Fruit fly (Drosophila melanogaster) whole organism, embryonic: ENCODE measurements around the gene ft.

Experiments used
- ATbp ChIP-seq: fragments of 200-800 bp; sonication (Bioruptor generic); optimal IDR thresholded peaks from 2 replicates; lab custom pipeline; 2017; ENCODE audit warnings: missing biosample characterization, mild to moderate bottlenecking, missing genetic modification characterization, missing genetic modification reagents
- Ada2b ChIP-seq: fragments of 200-800 bp; sonication (Bioruptor generic); IDR thresholded peaks from 2 replicates; pipeline ENCODE4 v1.3.6; 2022; ENCODE audit warnings: missing biosample characterization, missing genetic modification characterization
- CG11247 ChIP-seq: fragments of 200-800 bp; sonication (Bioruptor generic); IDR thresholded peaks from 2 replicates; pipeline ENCODE4 v1.3.6; 2022; ENCODE audit warnings: missing biosample characterization, missing genetic modification characterization
- CG13287 ChIP-seq: fragments of 200-800 bp; sonication (Bioruptor generic); IDR thresholded peaks from 2 replicates; pipeline ENCODE4 v1.3.6; 2022; ENCODE audit warnings: missing biosample characterization, missing genetic modification characterization; ENCODE audit not compliant: partially characterized antibody
- CG14965 ChIP-seq: fragments of 200-800 bp; sonication (Bioruptor generic); optimal IDR thresholded peaks from 2 replicates; lab custom pipeline; 2016; ENCODE audit warnings: missing biosample characterization, missing genetic modification characterization, borderline replicate concordance
- CG1603 ChIP-seq: fragments of 200-800 bp; sonication (Bioruptor generic); optimal IDR thresholded peaks from 2 replicates; lab custom pipeline; 2019; ENCODE audit warnings: missing biosample characterization, mild to moderate bottlenecking, missing genetic modification characterization, moderate library complexity
- CG17359 ChIP-seq: fragments of 200-800 bp; sonication (Bioruptor generic); optimal IDR thresholded peaks from 3 replicates; lab custom pipeline; 2018; ENCODE audit warnings: missing biosample characterization, mild to moderate bottlenecking, missing genetic modification characterization, moderate library complexity
- CG17568 ChIP-seq: fragments of 200-800 bp; sonication (Bioruptor generic); optimal IDR thresholded peaks from 2 replicates; lab custom pipeline; 2018; ENCODE audit warnings: missing biosample characterization, mild to moderate bottlenecking, missing genetic modification characterization, moderate library complexity
- CG1832 ChIP-seq: fragments of 200-800 bp; sonication (Bioruptor generic); optimal IDR thresholded peaks from 2 replicates; lab custom pipeline; 2017; ENCODE audit warnings: missing biosample characterization, mild to moderate bottlenecking, missing genetic modification characterization, inconsistent platforms
- CG2678 ChIP-seq: fragments of 200-800 bp; sonication (Bioruptor generic); optimal IDR thresholded peaks from 3 replicates; lab custom pipeline; 2019; ENCODE audit warnings: missing biosample characterization, mild to moderate bottlenecking, missing genetic modification characterization, moderate library complexity
- CG30020 ChIP-seq: fragments of 200-800 bp; optimal IDR thresholded peaks from 2 replicates; lab custom pipeline; 2019; ENCODE audit warnings: missing biosample characterization, mild to moderate bottlenecking, missing genetic modification characterization, moderate library complexity
- CG34224 ChIP-seq: fragments of 200-800 bp; sonication (Bioruptor generic); IDR thresholded peaks from 3 replicates; pipeline ENCODE4 v1.3.6; 2022; ENCODE audit warnings: missing biosample characterization, missing genetic modification characterization; ENCODE audit not compliant: partially characterized antibody
- CG4328 ChIP-seq: fragments of 200-800 bp; sonication (Bioruptor generic); optimal IDR thresholded peaks from 3 replicates; lab custom pipeline; 2017; ENCODE audit warnings: missing biosample characterization, missing genetic modification reagents, missing genetic modification characterization
- CG4617 ChIP-seq: fragments of 200-800 bp; sonication (Bioruptor generic); optimal IDR thresholded peaks from 3 replicates; lab custom pipeline; 2016; ENCODE audit warnings: missing biosample characterization, missing genetic modification characterization, borderline replicate concordance
- CG7839 ChIP-seq: fragments of 200-800 bp; sonication (Bioruptor generic); optimal IDR thresholded peaks from 3 replicates; lab custom pipeline; 2018; ENCODE audit warnings: missing biosample characterization, mild to moderate bottlenecking, missing genetic modification characterization, moderate library complexity
- CG7963 ChIP-seq: fragments of 200-800 bp; sonication (Bioruptor generic); IDR thresholded peaks from 3 replicates; pipeline ENCODE4 v1.3.6; 2022; ENCODE audit warnings: missing biosample characterization, missing genetic modification characterization; ENCODE audit not compliant: partially characterized antibody
- CG8281 ChIP-seq: fragments of 200-800 bp; sonication (Bioruptor generic); optimal IDR thresholded peaks from 2 replicates; lab custom pipeline; 2018; ENCODE audit warnings: missing biosample characterization, mild to moderate bottlenecking, missing genetic modification characterization, moderate library complexity
- CG9797 ChIP-seq: fragments of 200-800 bp; sonication (Bioruptor generic); optimal IDR thresholded peaks from 3 replicates; lab custom pipeline; 2018; ENCODE audit warnings: missing biosample characterization, mild to moderate bottlenecking, missing genetic modification characterization
- CG9876 ChIP-seq: fragments of 200-800 bp; sonication (Bioruptor generic); optimal IDR thresholded peaks from 2 replicates; lab custom pipeline; 2016; ENCODE audit warnings: missing biosample characterization, missing genetic modification characterization
- Dad ChIP-seq: fragments of 200-800 bp; sonication (Bioruptor generic); optimal IDR thresholded peaks from 3 replicates; lab custom pipeline; 2016; ENCODE audit warnings: missing biosample characterization, missing genetic modification characterization
- Dref ChIP-seq: fragments of 200-800 bp; sonication (Bioruptor generic); IDR thresholded peaks from 2 replicates; pipeline ENCODE4 v1.3.6; 2022; ENCODE audit warnings: missing biosample characterization, missing genetic modification characterization
- Ets97D ChIP-seq: fragments of 200-800 bp; sonication (Bioruptor generic); optimal IDR thresholded peaks from 3 replicates; lab custom pipeline; 2016; ENCODE audit warnings: missing biosample characterization, missing genetic modification characterization
- Fer1 ChIP-seq: fragments of 200-800 bp; sonication (Bioruptor generic); optimal IDR thresholded peaks from 2 replicates; lab custom pipeline; 2017; ENCODE audit warnings: missing biosample characterization, mild to moderate bottlenecking, missing genetic modification characterization
- HmgZ ChIP-seq: fragments of 200-800 bp; sonication (Bioruptor generic); optimal IDR thresholded peaks from 2 replicates; lab custom pipeline; 2018; ENCODE audit warnings: missing biosample characterization, mild to moderate bottlenecking, missing genetic modification characterization
- Hmr ChIP-seq: fragments of 200-800 bp; sonication (Bioruptor generic); optimal IDR thresholded peaks from 3 replicates; lab custom pipeline; 2017; ENCODE audit warnings: mild to moderate bottlenecking, missing biosample characterization, missing genetic modification reagents, missing genetic modification characterization
- Hr39 ChIP-seq: fragments of >200 bp; optimal IDR thresholded peaks from 2 replicates; lab custom pipeline; 2017
- Jarid2 ChIP-seq: fragments of 200-800 bp; sonication (Bioruptor generic); optimal IDR thresholded peaks from 3 replicates; lab custom pipeline; 2017; ENCODE audit warnings: mild to moderate bottlenecking, missing biosample characterization, missing genetic modification reagents, missing genetic modification characterization
- MBD-R2 ChIP-seq: fragments of 200-800 bp; sonication (Bioruptor generic); IDR thresholded peaks from 2 replicates; pipeline ENCODE4 v1.3.6; 2022; ENCODE audit warnings: missing biosample characterization, missing genetic modification characterization
- Max ChIP-seq: fragments of 200-800 bp; sonication (Bioruptor generic); optimal IDR thresholded peaks from 2 replicates; lab custom pipeline; 2016; ENCODE audit warnings: missing biosample characterization, mild to moderate bottlenecking, missing genetic modification characterization
- Mrtf ChIP-seq: fragments of 200-800 bp; sonication (Bioruptor generic); IDR thresholded peaks from 3 replicates; pipeline ENCODE4 v1.3.6; 2022; ENCODE audit warnings: missing biosample characterization, missing genetic modification characterization
- Six4 ChIP-seq: fragments of 200-800 bp; sonication (Bioruptor generic); optimal IDR thresholded peaks from 2 replicates; lab custom pipeline; 2016; ENCODE audit warnings: missing biosample characterization, missing genetic modification characterization
- YL-1 ChIP-seq: fragments of 200-800 bp; sonication (Bioruptor generic); optimal IDR thresholded peaks from 3 replicates; lab custom pipeline; 2017; ENCODE audit warnings: missing biosample characterization, mild to moderate bottlenecking, missing genetic modification characterization
- ash1 ChIP-seq: fragments of 200-800 bp; sonication (Bioruptor generic); optimal IDR thresholded peaks from 2 replicates; lab custom pipeline; 2018; ENCODE audit warnings: missing biosample characterization, mild to moderate bottlenecking, missing genetic modification characterization
- bigmax ChIP-seq: fragments of 200-800 bp; sonication (Bioruptor generic); optimal IDR thresholded peaks from 2 replicates; lab custom pipeline; 2018; ENCODE audit warnings: missing biosample characterization, mild to moderate bottlenecking, missing genetic modification characterization
- gcm2 ChIP-seq: fragments of 200-800 bp; sonication (Bioruptor generic); optimal IDR thresholded peaks from 2 replicates; lab custom pipeline; 2016; ENCODE audit warnings: missing biosample characterization, missing genetic modification characterization
- grau ChIP-seq: fragments of 200-800 bp; optimal IDR thresholded peaks from 3 replicates; lab custom pipeline; 2019; ENCODE audit warnings: missing biosample characterization, mild to moderate bottlenecking, missing genetic modification characterization, moderate library complexity
- gro ChIP-seq: fragments of 200-800 bp; sonication (Bioruptor generic); optimal IDR thresholded peaks from 2 replicates; lab custom pipeline; 2016; ENCODE audit warnings: missing biosample characterization, missing genetic modification characterization
- lbe ChIP-seq: fragments of 200-800 bp; sonication (Bioruptor generic); optimal IDR thresholded peaks from 2 replicates; lab custom pipeline; 2016; ENCODE audit warnings: missing biosample characterization, mild to moderate bottlenecking, missing genetic modification characterization
- lov ChIP-seq, 2 experiments: fragments of 200-800 bp in 1 of 2; fragments of >200 bp in 1 of 2; sonication (Bioruptor generic) in 1 of 2; IDR thresholded peaks in 1 of 2; optimal IDR thresholded peaks in 1 of 2; 2 replicates in 1 of 2; 3 replicates in 1 of 2; pipeline versions ENCODE4 v1.3.6 to Lab custom; 2017 to 2022; ENCODE audit warnings: missing biosample characterization in 1 of 2, missing genetic modification characterization in 1 of 2
- maf-S ChIP-seq: fragments of 200-800 bp; sonication (Bioruptor generic); optimal IDR thresholded peaks from 2 replicates; lab custom pipeline; 2016; ENCODE audit warnings: missing biosample characterization, missing genetic modification characterization
- nom ChIP-seq: fragments of 200-800 bp; sonication (Bioruptor generic); optimal IDR thresholded peaks from 2 replicates; lab custom pipeline; 2017; ENCODE audit warnings: missing biosample characterization, missing genetic modification characterization, mild to moderate bottlenecking, moderate library complexity, missing genetic modification reagents
- pzg ChIP-seq: fragments of 200-800 bp; sonication (Bioruptor generic); optimal IDR thresholded peaks from 3 replicates; lab custom pipeline; 2018; ENCODE audit warnings: missing biosample characterization, mild to moderate bottlenecking, missing genetic modification characterization, moderate library complexity
- row ChIP-seq: fragments of 200-800 bp; sonication (Bioruptor generic); IDR thresholded peaks from 3 replicates; pipeline ENCODE4 v1.3.6; 2022; ENCODE audit warnings: missing biosample characterization, missing genetic modification characterization
- sens ChIP-seq: fragments of 200-800 bp; sonication (Bioruptor generic); peaks from one replicate; lab custom pipeline; 2016; ENCODE audit warnings: missing biosample characterization, missing genetic modification characterization
- sisA ChIP-seq: fragments of 200-800 bp; sonication (Bioruptor generic); IDR thresholded peaks from 2 replicates; pipeline ENCODE4 v1.3.6; 2022; ENCODE audit warnings: missing biosample characterization, missing genetic modification characterization
- sna ChIP-seq: fragments of 200-800 bp; sonication (Bioruptor generic); IDR thresholded peaks from 2 replicates; pipeline ENCODE4 v1.3.6; 2022; ENCODE audit warnings: missing biosample characterization, missing genetic modification characterization; ENCODE audit not compliant: partially characterized antibody
- stwl ChIP-seq: fragments of 200-800 bp; sonication (Bioruptor generic); optimal IDR thresholded peaks from 3 replicates; lab custom pipeline; 2018; ENCODE audit warnings: missing biosample characterization, mild to moderate bottlenecking, missing genetic modification characterization, moderate library complexity
- trem ChIP-seq: fragments of 200-800 bp; optimal IDR thresholded peaks from 3 replicates; lab custom pipeline; 2019; ENCODE audit warnings: missing biosample characterization, mild to moderate bottlenecking, missing genetic modification characterization, moderate library complexity
- tx ChIP-seq: fragments of 200-800 bp; sonication (Bioruptor generic); optimal IDR thresholded peaks from 2 replicates; lab custom pipeline; 2016; ENCODE audit warnings: missing biosample characterization, missing genetic modification characterization
- zfh2 ChIP-seq: fragments of 200-800 bp; sonication (Bioruptor generic); optimal IDR thresholded peaks from 2 replicates; lab custom pipeline; 2016; ENCODE audit warnings: missing biosample characterization, missing genetic modification characterization

The ft gene

DNA sequence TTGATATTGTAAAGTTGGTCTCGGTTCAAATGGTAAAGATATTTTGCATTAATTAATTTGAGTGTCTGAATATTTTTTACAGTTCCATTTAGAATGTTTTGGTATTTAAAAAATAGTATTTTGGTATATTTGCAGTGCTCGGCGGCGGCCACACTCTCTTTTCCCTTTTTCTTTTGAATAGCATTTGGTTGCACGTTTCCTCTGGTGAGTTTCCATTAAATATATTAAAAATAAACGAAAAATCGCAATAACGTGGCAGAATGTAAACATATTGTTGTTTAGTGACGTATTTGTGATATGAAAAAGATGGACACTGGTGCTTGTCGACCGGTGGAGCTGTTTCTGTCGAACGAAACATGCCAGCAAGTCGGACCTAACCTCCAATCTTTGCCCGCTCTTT lies 6.0 kb upstream of the ft start, which contains the start of gene RpL40 (continued):
- TF ChIP-seq Jarid2 (peak; percentile 6), sna (GFP tag; lab: Robert Waterston, UW) (no peak), CG1603 (tag; lab: Kevin White, UChicago) (peak; percentile 20), CG9876 (GFP tag; lab: Kevin White, UChicago) (no peak), Fer1 (GFP tag; lab: Kevin White, UChicago) (peak; percentile 34), ash1 (GFP tag; lab: Kevin White, UChicago) (no peak), zfh2 (no peak), MBD-R2 (GFP tag; lab: Robert Waterston, UW) (0 out of 2 replicates have a peak, but pooled peaks have one; percentile 8), Hr39 (lab: Kevin White, UChicago) (no peak), Six4 (GFP tag; lab: Kevin White, UChicago) (no peak), CG9797 (GFP tag; lab: Kevin White, UChicago) (peak; percentile 63), CG34224 (0 out of 3 replicates have a peak, but pooled peaks have one; percentile 20), CG11247 (GFP tag; lab: Robert Waterston, UW) (peak; percentile 26; the same call in 1 of the 2 replicates), CG4617 (GFP tag; lab: Kevin White, UChicago) (peak; percentile 28), CG8281 (tag; lab: Kevin White, UChicago) (no peak), Max (GFP tag; lab: Kevin White, UChicago) (peak; percentile 59), CG2678 (tag; lab: Kevin White, UChicago) (peak; percentile 14), Dad (no peak), stwl (peak; percentile 21), CG13287 (peak; percentile 43; the same call in 1 of the 2 replicates), sens (GFP tag; lab: Kevin White, UChicago) (peak; percentile 65), CG17359 (tag; lab: Kevin White, UChicago) (no peak), CG7839 (tag; lab: Kevin White, UChicago) (no peak), CG4328 (no peak), gcm2 (GFP tag; lab: Kevin White, UChicago) (no peak), CG17568 (GFP tag; lab: Kevin White, UChicago) (peak; percentile 30), gro (GFP tag; lab: Kevin White, UChicago) (peak; percentile 3), Ada2b (GFP tag; lab: Robert Waterston, UW) (no peak), CG14965 (GFP tag; lab: Kevin White, UChicago) (no peak), HmgZ (tag; lab: Kevin White, UChicago) (no peak), grau (tag; lab: Kevin White, UChicago) (no peak), CG1832 (GFP tag; lab: Kevin White, UChicago) (no peak), tx (GFP tag; lab: Kevin White, UChicago) (no peak), Ets97D (GFP tag; lab: Kevin White, UChicago) (peak; percentile 70), ATbp (no peak), lbe (peak; percentile 11), Dref (peak; percentile 41; the same call in 1 of the 2 replicates), CG30020 (no peak), CG7963 (GFP tag; lab: Robert Waterston, UW) (no peak), pzg (GFP tag; lab: Kevin White, UChicago) (peak; percentile 31), sisA (no peak), YL-1 (GFP tag; lab: Kevin White, UChicago) (peak; percentile 93), lov (optimal IDR thresholded peaks at IDR 0.05; lab: Kevin White, UChicago) (no peak), lov (GFP tag; IDR thresholded peaks at IDR 0.05; lab: Robert Waterston, UW) (no peak), trem (tag; lab: Kevin White, UChicago) (peak; percentile 16), bigmax (GFP tag; lab: Kevin White, UChicago) (peak; percentile 99), Hmr (GFP tag; lab: Kevin White, UChicago) (peak; percentile 16), Mrtf (GFP tag; lab: Robert Waterston, UW) (no peak), nom (peak; percentile 32), maf-S (GFP tag; lab: Kevin White, UChicago) (no peak), row (GFP tag; lab: Robert Waterston, UW) (peak; percentile 57)
